Worm (Caenorhabditis elegans) whole organism, early embryonic: ENCODE measurements around the gene C30B5.17.

ENCODE experiments used
- B0310.2 ChIP-seq: sonication (generic microtip); optimal IDR thresholded peaks from 2 replicates; lab custom pipeline; 2016; ENCODE audit warnings: mild to moderate bottlenecking, missing genetic modification characterization, missing compliant biosample characterization
- F13C5.2 ChIP-seq: sonication (generic microtip); optimal IDR thresholded peaks from 2 replicates; lab custom pipeline; 2017; ENCODE audit warnings: mild to moderate bottlenecking, missing genetic modification characterization, inconsistent platforms, missing compliant biosample characterization
- aly-1 ChIP-seq: sonication (generic microtip); optimal IDR thresholded peaks from 2 replicates; lab custom pipeline; 2016; ENCODE audit warnings: missing genetic modification characterization, missing compliant biosample characterization
- ama-1 ChIP-seq: fragments of 150-350 bp; optimal IDR thresholded peaks from 2 replicates; lab custom pipeline; 2014
- ceh-13 ChIP-seq: fragments of 200-800 bp; sonication (Bioruptor generic); optimal IDR thresholded peaks from 2 replicates; lab custom pipeline; 2018; ENCODE audit warnings: mild to moderate bottlenecking, missing genetic modification characterization, missing compliant biosample characterization
- ceh-36 ChIP-seq: sonication (generic microtip); optimal IDR thresholded peaks from 2 replicates; lab custom pipeline; 2016; ENCODE audit warnings: missing genetic modification characterization, inconsistent platforms, missing compliant biosample characterization
- ets-7 ChIP-seq: sonication (generic microtip); optimal IDR thresholded peaks from 2 replicates; lab custom pipeline; 2016; ENCODE audit warnings: missing genotype, missing genetic modification characterization, missing compliant biosample characterization
- flt-1 ChIP-seq: fragments of 200-800 bp; sonication (Bioruptor generic); IDR thresholded peaks from 2 replicates; pipeline ENCODE4 v1.3.6; 2022; ENCODE audit warnings: missing genetic modification characterization, missing compliant biosample characterization
- hmbx-1 ChIP-seq: sonication (generic microtip); optimal IDR thresholded peaks from 2 replicates; lab custom pipeline; 2016; ENCODE audit warnings: mild to moderate bottlenecking, missing genetic modification characterization, missing compliant biosample characterization
- hmg-4 ChIP-seq: fragments of 200-800 bp; sonication (Bioruptor generic); optimal IDR thresholded peaks from 2 replicates; lab custom pipeline; 2018; ENCODE audit warnings: mild to moderate bottlenecking, missing genetic modification characterization, missing compliant biosample characterization
- hnd-1 ChIP-seq: sonication (generic microtip); optimal IDR thresholded peaks from 2 replicates; lab custom pipeline; 2016; ENCODE audit warnings: missing genetic modification characterization, missing compliant biosample characterization
- pes-1 ChIP-seq: fragments of 200-800 bp; sonication (Bioruptor generic); IDR thresholded peaks from 2 replicates; pipeline ENCODE4 v1.3.6; 2022; ENCODE audit warnings: missing genetic modification reagents, missing genetic modification characterization, missing compliant biosample characterization
- scrt-1 ChIP-seq: fragments of 200-800 bp; sonication (Bioruptor generic); IDR thresholded peaks from 2 replicates; pipeline ENCODE4 v1.3.6; 2022; ENCODE audit warnings: missing genetic modification characterization, missing compliant biosample characterization
- sea-1 ChIP-seq: fragments of 200-800 bp; sonication (Bioruptor generic); conservative IDR thresholded peaks from 2 replicates; pipeline ENCODE4 v1.3.6; 2022; ENCODE audit warnings: missing genetic modification characterization, missing compliant biosample characterization
- tbx-11 ChIP-seq: fragments of 200-800 bp; sonication (Bioruptor generic); IDR thresholded peaks from 2 replicates; pipeline ENCODE4 v1.3.6; 2022; ENCODE audit warnings: missing genetic modification characterization, missing compliant biosample characterization
- tbx-37 ChIP-seq: fragments of 200-800 bp; sonication (Bioruptor generic); conservative IDR thresholded peaks from 2 replicates; pipeline ENCODE4 v1.3.6; 2022; ENCODE audit warnings: missing genetic modification reagents, missing genetic modification characterization, missing compliant biosample characterization
- tra-4 ChIP-seq: sonication (generic microtip); optimal IDR thresholded peaks from 2 replicates; lab custom pipeline; 2017; ENCODE audit warnings: missing genetic modification characterization, missing compliant biosample characterization

The C30B5.17 gene

DNA sequence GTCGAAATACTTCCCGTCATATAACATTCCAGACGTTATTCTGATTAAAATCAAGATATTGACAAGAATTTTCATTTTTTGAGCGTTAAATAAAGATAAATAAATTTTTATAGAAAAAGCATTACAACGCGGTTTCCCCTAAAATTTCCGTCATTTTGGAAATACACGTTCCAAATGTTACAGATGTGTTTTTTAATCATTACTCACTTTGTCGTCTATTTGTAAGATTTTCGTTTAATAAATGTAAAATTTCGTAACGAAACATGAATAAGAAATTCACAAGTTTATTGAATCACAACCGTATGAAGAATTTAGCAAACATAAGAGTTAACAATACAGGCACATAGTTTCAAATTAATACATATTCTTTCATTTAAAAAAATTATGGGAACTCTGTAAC lies at the start of gene C30B5.17:
Gene C30B5.17 (minus strand): TSS at position 101 of the 400 bp plus-strand sequence.
- TF ChIP-seq flt-1 (GFP tag; lab: Robert Waterston, UW), result no peak
- no peak for TF ChIP-seq pes-1 (GFP tag; lab: Robert Waterston, UW)
- no peak for TF ChIP-seq ceh-36 (tag; lab: Kevin White, UChicago)
- no peak for TF ChIP-seq tbx-37
- TF ChIP-seq B0310.2 (tag; lab: Kevin White, UChicago), result no peak
- no peak for TF ChIP-seq ama-1 (lab: Kevin White, UChicago)
- no peak for TF ChIP-seq hmbx-1 (tag; lab: Kevin White, UChicago)
- no peak for TF ChIP-seq tbx-11 (GFP tag; lab: Robert Waterston, UW)
- TF ChIP-seq hnd-1 (tag; lab: Kevin White, UChicago), result no peak
- TF ChIP-seq aly-1, result no peak
- TF ChIP-seq sea-1 (GFP tag; lab: Robert Waterston, UW), result no peak
- TF ChIP-seq scrt-1 (GFP tag; lab: Robert Waterston, UW), result no peak
- no peak for TF ChIP-seq ceh-13
- no peak for TF ChIP-seq ets-7 (tag; lab: Kevin White, UChicago)

DNA sequence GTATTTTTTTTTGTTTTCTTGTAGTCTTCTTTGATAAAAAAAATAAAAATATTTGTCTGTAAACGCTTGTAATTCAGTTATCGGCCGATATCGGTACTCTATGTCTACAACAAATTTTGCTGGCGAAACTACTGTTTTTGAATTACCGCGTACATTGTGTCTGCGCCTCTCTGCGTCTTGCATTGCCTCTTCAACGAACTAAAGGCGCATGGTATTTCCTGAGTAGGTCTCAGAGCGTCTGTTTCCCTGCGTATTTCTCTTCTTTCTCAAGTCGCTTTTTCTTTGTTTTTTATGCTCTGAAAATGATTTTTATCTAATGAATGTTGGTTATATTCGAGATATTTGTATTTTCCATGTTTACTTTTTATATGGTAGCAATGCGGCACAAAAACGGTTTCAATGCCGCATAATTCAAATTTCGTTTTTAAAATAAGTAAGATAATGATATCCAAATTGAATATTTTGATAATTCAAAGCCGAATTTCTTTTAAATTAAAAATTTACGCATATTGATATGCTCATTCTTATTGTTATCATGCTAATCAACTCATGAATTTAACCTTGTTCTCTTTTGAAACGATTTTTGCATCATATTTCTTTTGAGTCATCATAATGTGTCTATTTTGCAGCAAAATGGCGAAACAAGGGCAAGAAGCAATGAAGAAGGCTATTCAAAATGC lies 48.1 kb upstream of the C30B5.17 start, which contains the start of gene phb-2:
Gene phb-2 (plus strand): TSS at position 630 of the 680 bp plus-strand sequence.
- peak; percentile 7 for TF ChIP-seq aly-1
- peak; percentile 39 for TF ChIP-seq F13C5.2 (tag; lab: Kevin White, UChicago)
- no peak for TF ChIP-seq hnd-1 (tag; lab: Kevin White, UChicago)

DNA sequence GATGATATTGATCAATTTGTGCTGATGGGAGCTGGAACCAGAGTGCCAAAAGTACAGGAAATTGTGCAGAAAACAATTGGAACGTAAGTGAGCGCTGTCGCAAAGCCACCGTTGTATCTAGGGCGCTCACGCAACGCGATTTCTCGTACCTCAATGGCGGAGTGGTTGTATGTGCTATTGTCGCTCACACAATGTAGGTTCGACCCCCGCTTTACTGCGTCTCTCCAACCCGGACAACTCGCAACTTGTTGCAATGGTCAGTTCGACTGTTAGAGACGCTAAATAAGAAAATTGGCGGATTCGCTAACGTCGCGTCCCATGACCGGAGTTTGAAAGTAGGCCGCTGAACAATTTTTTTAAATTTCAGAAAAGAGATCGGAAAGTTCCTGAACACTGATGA lies 45.7 kb upstream of the C30B5.17 start:
- peak; percentile 72 for TF ChIP-seq hnd-1 (tag; lab: Kevin White, UChicago)
- TF ChIP-seq B0310.2 (tag; lab: Kevin White, UChicago), result peak; percentile 79
- peak; percentile 95 for TF ChIP-seq ceh-36 (tag; lab: Kevin White, UChicago)
- TF ChIP-seq ets-7 (tag; lab: Kevin White, UChicago), result peak; percentile 81
- peak; percentile 91 for TF ChIP-seq pes-1 (GFP tag; lab: Robert Waterston, UW)
- TF ChIP-seq ceh-13, result peak; percentile 82
- no peak for TF ChIP-seq ama-1 (lab: Kevin White, UChicago)
- TF ChIP-seq aly-1, result peak; percentile 95
- peak; percentile 91 for TF ChIP-seq tbx-11 (GFP tag; lab: Robert Waterston, UW)
- TF ChIP-seq flt-1 (GFP tag; lab: Robert Waterston, UW), result peak; percentile 82
- TF ChIP-seq hmg-4 (GFP tag; lab: Kevin White, UChicago), result peak; percentile 95
- TF ChIP-seq scrt-1 (GFP tag; lab: Robert Waterston, UW), result peak; percentile 89
- peak; percentile 90 for TF ChIP-seq sea-1 (GFP tag; lab: Robert Waterston, UW)
- TF ChIP-seq F13C5.2 (tag; lab: Kevin White, UChicago), result peak; percentile 56
- peak; percentile 50 for TF ChIP-seq hmbx-1 (tag; lab: Kevin White, UChicago)
- peak; percentile 60 for TF ChIP-seq tra-4 (tag; lab: Kevin White, UChicago)
- TF ChIP-seq tbx-37, result peak; percentile 78

DNA sequence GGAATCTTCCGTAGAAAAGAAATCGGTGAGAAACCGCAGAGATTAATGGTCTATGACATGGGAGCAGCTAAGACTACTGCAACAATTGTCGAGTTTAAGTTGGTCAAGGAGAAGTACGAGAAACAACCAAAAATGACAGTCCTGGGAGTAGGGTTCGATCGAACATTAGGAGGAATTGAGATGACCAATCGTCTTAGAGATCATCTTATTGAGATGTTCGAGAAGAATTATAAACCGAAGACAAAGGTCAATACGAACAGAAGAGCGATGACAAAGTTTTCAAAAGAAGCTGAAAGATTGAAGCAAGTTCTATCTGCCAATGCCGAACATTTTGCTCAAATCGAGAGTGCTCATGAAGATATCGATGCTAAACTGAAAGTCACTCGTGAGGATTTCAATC lies 45.2 kb upstream of the C30B5.17 start:
- TF ChIP-seq tra-4 (tag; lab: Kevin White, UChicago) (no peak), ama-1 (lab: Kevin White, UChicago) (no peak), tbx-37 (no peak), pes-1 (GFP tag; lab: Robert Waterston, UW) (no peak), tbx-11 (GFP tag; lab: Robert Waterston, UW) (no peak), scrt-1 (GFP tag; lab: Robert Waterston, UW) (no peak), sea-1 (GFP tag; lab: Robert Waterston, UW) (no peak), ceh-36 (tag; lab: Kevin White, UChicago) (no peak), ets-7 (tag; lab: Kevin White, UChicago) (no peak), ceh-13 (no peak), hnd-1 (tag; lab: Kevin White, UChicago) (no peak), hmg-4 (GFP tag; lab: Kevin White, UChicago) (no peak), aly-1 (no peak), hmbx-1 (tag; lab: Kevin White, UChicago) (no peak), flt-1 (GFP tag; lab: Robert Waterston, UW) (no peak), B0310.2 (tag; lab: Kevin White, UChicago) (no peak), F13C5.2 (tag; lab: Kevin White, UChicago) (no peak)

DNA sequence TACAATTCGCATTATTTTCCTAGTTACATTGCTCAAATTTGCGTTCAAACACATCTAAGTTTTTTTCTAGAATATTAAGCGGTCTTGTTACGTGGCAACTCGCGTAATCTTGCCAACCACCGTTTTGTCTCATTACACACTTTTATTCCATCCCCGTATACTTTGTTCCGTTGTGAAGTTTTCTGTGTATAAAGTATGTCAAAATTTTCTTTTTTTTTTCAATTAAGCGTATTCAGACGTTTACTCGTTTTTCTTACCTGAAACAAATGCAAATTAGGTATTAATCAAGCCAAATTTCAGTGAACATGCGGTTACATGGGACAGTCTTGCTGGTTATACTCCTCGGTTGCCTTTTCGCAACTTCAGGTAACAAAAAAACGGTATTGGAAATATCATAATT lies 44.2 kb upstream of the C30B5.17 start, which contains the start of gene T24H7.2:
Gene T24H7.2 (plus strand): TSS at position 301 of the 400 bp plus-strand sequence.
- TF ChIP-seq ama-1 (lab: Kevin White, UChicago) (no peak), tbx-11 (GFP tag; lab: Robert Waterston, UW) (no peak), sea-1 (GFP tag; lab: Robert Waterston, UW) (no peak), B0310.2 (tag; lab: Kevin White, UChicago) (no peak), tbx-37 (no peak), hmg-4 (GFP tag; lab: Kevin White, UChicago) (no peak), pes-1 (GFP tag; lab: Robert Waterston, UW) (no peak), scrt-1 (GFP tag; lab: Robert Waterston, UW) (no peak), flt-1 (GFP tag; lab: Robert Waterston, UW) (no peak), ceh-13 (no peak), ceh-36 (tag; lab: Kevin White, UChicago) (no peak), ets-7 (tag; lab: Kevin White, UChicago) (no peak), F13C5.2 (tag; lab: Kevin White, UChicago) (no peak), hmbx-1 (tag; lab: Kevin White, UChicago) (no peak), hnd-1 (tag; lab: Kevin White, UChicago) (no peak), tra-4 (tag; lab: Kevin White, UChicago) (no peak), aly-1 (no peak)

DNA sequence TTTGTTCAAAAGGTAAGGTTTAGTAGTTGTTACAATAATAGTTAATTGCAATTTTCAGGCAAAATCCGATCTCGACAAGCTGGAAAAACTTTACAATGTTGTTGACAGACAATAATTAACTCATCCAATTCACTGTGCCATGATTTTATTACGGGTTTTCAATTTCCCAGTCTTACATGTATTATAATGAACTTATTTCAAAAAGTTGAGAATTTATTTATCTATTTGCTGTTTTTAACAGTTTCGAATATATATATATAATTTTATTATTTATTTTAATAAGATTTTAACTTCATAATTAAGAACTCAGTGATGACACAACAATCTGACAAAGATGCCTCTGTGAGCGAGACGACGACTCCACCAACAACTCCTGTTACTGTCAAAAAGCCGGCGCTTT lies 43.2 kb upstream of the C30B5.17 start, which contains the start of gene lelo-1:
Gene lelo-1 (plus strand): TSS at position 301 of the 400 bp plus-strand sequence.
- TF ChIP-seq ama-1 (lab: Kevin White, UChicago) (no peak), B0310.2 (tag; lab: Kevin White, UChicago) (no peak), ceh-13 (no peak), scrt-1 (GFP tag; lab: Robert Waterston, UW) (no peak), F13C5.2 (tag; lab: Kevin White, UChicago) (no peak), tra-4 (tag; lab: Kevin White, UChicago) (no peak), hnd-1 (tag; lab: Kevin White, UChicago) (no peak), tbx-11 (GFP tag; lab: Robert Waterston, UW) (no peak), ets-7 (tag; lab: Kevin White, UChicago) (no peak), aly-1 (no peak), sea-1 (GFP tag; lab: Robert Waterston, UW) (no peak), flt-1 (GFP tag; lab: Robert Waterston, UW) (no peak), hmbx-1 (tag; lab: Kevin White, UChicago) (no peak), tbx-37 (no peak), ceh-36 (tag; lab: Kevin White, UChicago) (no peak), hmg-4 (GFP tag; lab: Kevin White, UChicago) (no peak), pes-1 (GFP tag; lab: Robert Waterston, UW) (no peak)
